Worm (Caenorhabditis elegans) whole organism, young adult: Measurements from ENCODE around the gene nhr-219.

ENCODE experiments used
- B0035.1 ChIP-seq: sonication (generic microtip); optimal IDR thresholded peaks from 2 replicates; lab custom pipeline; 2016; ENCODE audit warnings: missing genetic modification characterization, mild to moderate bottlenecking, missing compliant biosample characterization, missing genotype, missing genetic modification reagents
- D2030.7 ChIP-seq: fragments of 200-800 bp; sonication (Bioruptor generic); IDR thresholded peaks from 2 replicates; pipeline ENCODE4 v1.3.6; 2022; ENCODE audit warnings: missing genetic modification reagents, missing genetic modification characterization, missing compliant biosample characterization
- F22D6.2 ChIP-seq: sonication (generic microtip); optimal IDR thresholded peaks from 2 replicates; lab custom pipeline; 2016; ENCODE audit warnings: mild to moderate bottlenecking, missing genetic modification characterization, missing compliant biosample characterization
- F49E8.2 ChIP-seq: sonication (generic microtip); optimal IDR thresholded peaks from 3 replicates; lab custom pipeline; 2017; ENCODE audit warnings: missing genetic modification characterization, mild to moderate bottlenecking, missing compliant biosample characterization, antibody characterized with exemption, moderate library complexity; ENCODE audit not compliant: insufficient read depth
- F52B5.7 ChIP-seq: sonication (generic microtip); optimal IDR thresholded peaks from 2 replicates; lab custom pipeline; 2016; ENCODE audit warnings: mild to moderate bottlenecking, missing genetic modification characterization, missing compliant biosample characterization
- T26A5.8 ChIP-seq: sonication (generic microtip); optimal IDR thresholded peaks from 2 replicates; lab custom pipeline; 2016; ENCODE audit warnings: missing genetic modification characterization, missing compliant biosample characterization
- Y53G8AR.9 ChIP-seq: fragments of 200-800 bp; sonication (Bioruptor generic); conservative IDR thresholded peaks from 2 replicates; pipeline ENCODE4 v1.3.6; 2022; ENCODE audit warnings: missing genetic modification reagents, missing genetic modification characterization, missing compliant biosample characterization
- Y56A3A.18 ChIP-seq: fragments of 200-800 bp; sonication (Bioruptor generic); IDR thresholded peaks from 2 replicates; pipeline ENCODE4 v1.3.6; 2022; ENCODE audit warnings: missing genetic modification reagents, missing genetic modification characterization, missing compliant biosample characterization
- aptf-2 ChIP-seq: fragments of 200-800 bp; sonication (Bioruptor generic); conservative IDR thresholded peaks from 2 replicates; pipeline ENCODE4 v1.3.6; 2022; ENCODE audit warnings: missing genetic modification reagents, missing genetic modification characterization, missing compliant biosample characterization
- athp-1 ChIP-seq: sonication (generic microtip); optimal IDR thresholded peaks from 2 replicates; lab custom pipeline; 2017; ENCODE audit warnings: mild to moderate bottlenecking, missing genetic modification characterization, missing compliant biosample characterization
- cebp-2 ChIP-seq: fragments of 200-800 bp; sonication (Bioruptor generic); IDR thresholded peaks from 2 replicates; pipeline ENCODE4 v1.3.6; 2022; ENCODE audit warnings: missing genetic modification characterization, missing compliant biosample characterization
- ceh-40 ChIP-seq: fragments of 200-800 bp; sonication (Bioruptor generic); IDR thresholded peaks from 2 replicates; pipeline ENCODE4 v1.3.6; 2022; ENCODE audit warnings: missing genetic modification characterization, missing compliant biosample characterization
- ceh-79 ChIP-seq: sonication (generic microtip); optimal IDR thresholded peaks from 2 replicates; lab custom pipeline; 2017; ENCODE audit warnings: mild to moderate bottlenecking, missing genetic modification characterization, missing compliant biosample characterization
- dox-1 ChIP-seq: fragments of 200-800 bp; sonication (Bioruptor generic); IDR thresholded peaks from 2 replicates; pipeline ENCODE4 v1.3.6; 2022; ENCODE audit warnings: missing genetic modification reagents, missing genetic modification characterization, missing compliant biosample characterization
- efl-1 ChIP-seq: fragments of 150-350 bp; optimal IDR thresholded peaks from 2 replicates; lab custom pipeline; 2014; ENCODE audit warnings: missing biosample characterization, missing genetic modification reagents, missing genetic modification characterization
- fkh-3 ChIP-seq: sonication (generic microtip); optimal IDR thresholded peaks from 2 replicates; lab custom pipeline; 2016; ENCODE audit warnings: mild to moderate bottlenecking, missing genetic modification characterization, missing compliant biosample characterization
- hsf-1 ChIP-seq: fragments of 200-800 bp; sonication (Bioruptor generic); IDR thresholded peaks from 2 replicates; pipeline ENCODE4 v1.3.6; 2022; ENCODE audit warnings: missing genetic modification reagents, missing genetic modification characterization, missing compliant biosample characterization
- let-526 ChIP-seq: fragments of 200-800 bp; sonication (Bioruptor generic); IDR thresholded peaks from 2 replicates; pipeline ENCODE4 v1.3.6; 2022; ENCODE audit warnings: missing genetic modification reagents, missing genetic modification characterization, missing compliant biosample characterization
- lin-26 ChIP-seq: fragments of 200-800 bp; sonication (Bioruptor generic); IDR thresholded peaks from 2 replicates; pipeline ENCODE4 v1.3.6; 2022; ENCODE audit warnings: missing genetic modification reagents, missing genetic modification characterization, missing compliant biosample characterization
- lir-1 ChIP-seq: fragments of 200-800 bp; sonication (Bioruptor generic); conservative IDR thresholded peaks from 2 replicates; pipeline ENCODE4 v1.3.6; 2022; ENCODE audit warnings: missing genetic modification reagents, missing genetic modification characterization, missing compliant biosample characterization
- madf-3 ChIP-seq: fragments of 200-800 bp; sonication (Bioruptor generic); IDR thresholded peaks from 2 replicates; pipeline ENCODE4 v1.3.6; 2022; ENCODE audit warnings: missing genetic modification reagents, missing genetic modification characterization, missing compliant biosample characterization
- madf-6 ChIP-seq: fragments of 200-800 bp; sonication (Bioruptor generic); IDR thresholded peaks from 2 replicates; pipeline ENCODE4 v1.3.6; 2022; ENCODE audit warnings: missing genetic modification reagents, missing genetic modification characterization, missing compliant biosample characterization
- mel-28 ChIP-seq: sonication (generic microtip); optimal IDR thresholded peaks from 2 replicates; lab custom pipeline; 2016; ENCODE audit warnings: borderline replicate concordance, mild to moderate bottlenecking, missing genetic modification characterization, missing compliant biosample characterization
- nfya-1 ChIP-seq: sonication (generic microtip); optimal IDR thresholded peaks from 2 replicates; lab custom pipeline; 2017; ENCODE audit warnings: antibody characterized with exemption, missing compliant biosample characterization, missing genetic modification characterization, borderline replicate concordance; ENCODE audit not compliant: insufficient read depth
- nhr-27 ChIP-seq: fragments of 200-800 bp; sonication (Bioruptor generic); optimal IDR thresholded peaks from 2 replicates; lab custom pipeline; 2018; ENCODE audit warnings: mild to moderate bottlenecking, missing genetic modification characterization, moderate library complexity, missing compliant biosample characterization
- pha-4 ChIP-seq: fragments of 150-350 bp; sonication (generic microtip); optimal IDR thresholded peaks from 2 replicates; lab custom pipeline; 2014; ENCODE audit warnings: missing biosample characterization, missing genetic modification reagents, missing genetic modification characterization
- rcor-1 ChIP-seq: fragments of 200-800 bp; sonication (Bioruptor generic); IDR thresholded peaks from 2 replicates; pipeline ENCODE4 v1.3.6; 2022; ENCODE audit warnings: missing genetic modification reagents, missing genetic modification characterization, missing compliant biosample characterization
- tbp1 ChIP-seq: fragments of 200-800 bp; sonication (Bioruptor generic); optimal IDR thresholded peaks from 2 replicates; lab custom pipeline; 2018; ENCODE audit warnings: mild to moderate bottlenecking, missing genetic modification characterization, missing compliant biosample characterization
- unc-130 ChIP-seq: sonication (generic microtip); optimal IDR thresholded peaks from 2 replicates; lab custom pipeline; 2016; ENCODE audit warnings: missing genetic modification reagents, missing genetic modification characterization, missing compliant biosample characterization
- zfh-2 ChIP-seq: fragments of 200-800 bp; sonication (Bioruptor generic); conservative IDR thresholded peaks from 2 replicates; pipeline ENCODE4 v1.3.6; 2022; ENCODE audit warnings: missing genetic modification reagents, missing genetic modification characterization, missing compliant biosample characterization
- zim-3 ChIP-seq: sonication (generic microtip); optimal IDR thresholded peaks from 2 replicates; lab custom pipeline; 2017; ENCODE audit warnings: mild to moderate bottlenecking, missing genetic modification characterization, moderate library complexity, missing compliant biosample characterization
- ztf-25 ChIP-seq: fragments of 200-800 bp; sonication (Bioruptor generic); IDR thresholded peaks from 2 replicates; pipeline ENCODE4 v1.3.6; 2022; ENCODE audit warnings: missing genetic modification reagents, missing genetic modification characterization, missing compliant biosample characterization
- ztf-6 ChIP-seq: fragments of 200-800 bp; sonication (Bioruptor generic); IDR thresholded peaks from 2 replicates; pipeline ENCODE4 v1.3.6; 2022; ENCODE audit warnings: missing genetic modification reagents, missing genetic modification characterization, missing compliant biosample characterization

nhr-219 gene

DNA sequence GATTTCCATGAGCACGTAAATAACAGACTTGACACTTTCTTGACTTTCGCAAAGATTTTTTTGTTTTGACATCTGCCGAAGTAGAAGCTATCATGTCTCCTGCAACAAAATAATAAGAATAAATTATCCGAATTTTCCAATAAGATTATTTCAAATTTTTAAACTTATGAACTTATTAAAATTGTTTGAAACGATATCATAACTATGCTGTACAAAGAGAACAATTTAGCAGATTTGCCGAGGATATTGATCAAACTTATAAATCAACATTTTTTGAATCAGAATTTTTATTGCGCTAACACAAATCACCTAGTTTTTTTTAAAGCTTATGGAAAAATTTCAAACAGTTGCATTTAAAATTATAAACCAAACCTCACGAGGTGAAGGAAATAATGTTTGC is 6.3 kb upstream of the nhr-219 start, which contains the start of gene nhr-195 (continued):
- TF ChIP-seq hsf-1 (GFP tag; lab: Robert Waterston, UW) (no peak), aptf-2 (no peak), nhr-27 (tag; lab: Kevin White, UChicago) (no peak)

DNA sequence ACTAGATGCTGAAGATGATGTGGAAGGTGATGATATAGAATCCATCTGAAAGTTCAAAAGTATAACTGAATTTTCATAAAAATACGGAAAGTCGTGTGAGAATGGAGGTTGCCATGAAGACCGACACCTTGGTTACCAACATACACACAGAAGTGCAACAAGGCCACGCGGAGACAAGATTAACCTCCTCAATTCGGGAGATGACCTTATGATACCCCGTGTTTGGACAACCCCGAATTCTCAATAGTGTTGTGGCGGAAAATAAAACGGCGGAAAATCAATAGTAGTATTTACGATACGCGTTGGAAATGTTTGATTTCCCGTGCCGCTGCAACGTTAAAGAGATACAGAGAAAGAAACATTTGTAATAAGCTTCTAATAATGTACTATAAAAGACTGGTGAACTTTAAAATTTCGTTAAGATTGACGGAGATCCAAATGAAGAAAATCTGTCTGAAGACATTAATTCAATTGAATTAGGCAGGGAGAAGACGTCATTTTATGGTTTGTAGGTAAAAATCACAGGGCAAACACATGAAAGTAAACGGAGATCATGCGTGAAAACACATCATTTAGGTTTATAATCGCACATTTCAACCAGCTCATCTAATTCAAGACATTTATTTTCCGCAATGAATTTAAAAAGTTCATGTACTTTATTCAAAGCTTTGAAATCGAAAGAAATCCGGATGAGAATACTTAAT is 1.8 kb downstream of the nhr-219 start, which contains the start of gene nhr-44:
nhr-44 (minus strand) TSS at position 51 of the 704 bp plus-strand sequence.
- no peak for TF ChIP-seq nfya-1
- no peak for TF ChIP-seq lir-1 (GFP tag; lab: Robert Waterston, UW)
- TF ChIP-seq unc-130 (GFP tag; lab: Kevin White, UChicago): no peak
- TF ChIP-seq tbp1 (GFP tag; lab: Kevin White, UChicago): no peak
- TF ChIP-seq ztf-6 (GFP tag; lab: Robert Waterston, UW): no peak
- TF ChIP-seq T26A5.8: no peak
- TF ChIP-seq ceh-79 (tag; lab: Kevin White, UChicago): no peak
- no peak for TF ChIP-seq efl-1 (GFP tag; lab: Kevin White, UChicago)
- TF ChIP-seq zim-3: no peak
- TF ChIP-seq, all 124 proteins: peak for 0

DNA sequence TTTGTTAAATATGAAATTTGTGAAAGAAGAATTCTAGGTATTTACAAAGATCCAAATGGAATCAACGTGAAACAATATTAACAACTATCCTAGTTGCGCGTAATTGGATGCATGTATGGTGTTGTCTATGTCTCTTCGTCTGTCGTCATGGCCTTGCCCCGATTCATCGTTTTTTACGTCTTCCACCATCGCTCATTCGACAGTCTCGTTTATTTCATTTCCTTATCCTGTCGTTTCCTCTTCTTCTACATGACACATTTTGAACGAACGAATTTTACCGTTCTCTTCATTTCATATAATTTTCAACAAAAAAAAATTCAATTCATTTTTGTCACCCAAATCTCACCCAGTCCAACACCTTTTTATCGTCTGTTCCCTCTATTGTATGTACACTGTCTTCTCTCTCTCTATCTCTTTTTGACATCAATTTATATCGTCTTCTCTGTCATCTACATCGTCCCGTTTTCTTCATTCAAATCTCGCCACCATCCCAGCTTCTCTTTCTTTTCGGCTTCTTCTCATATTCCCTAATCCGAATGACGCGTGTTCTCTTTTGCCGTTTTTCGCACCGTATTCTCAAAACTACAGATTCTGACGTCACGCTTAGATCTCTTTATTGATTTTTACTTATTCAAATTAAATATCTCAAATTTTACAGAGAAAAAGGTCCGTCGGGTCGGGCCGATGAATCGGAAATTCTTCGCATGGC is 9.4 kb downstream of the nhr-219 start, which contains the start of gene ttc-17:
ttc-17 (plus strand) TSS at position 659 of the 709 bp plus-strand sequence.
- TF ChIP-seq mel-28 (tag; lab: Kevin White, UChicago) (no peak), F22D6.2 (tag; lab: Kevin White, UChicago) (no peak), let-526 (GFP tag; lab: Robert Waterston, UW) (no peak), pha-4 (tag; lab: Kevin White, UChicago) (no peak), ztf-25 (GFP tag; lab: Robert Waterston, UW) (no peak), dox-1 (GFP tag; lab: Robert Waterston, UW) (no peak), ceh-40 (GFP tag; lab: Robert Waterston, UW) (no peak), Y56A3A.18 (GFP tag; lab: Robert Waterston, UW) (0 out of 2 replicates have a peak, but pooled peaks have one; percentile 61), B0035.1 (tag; lab: Kevin White, UChicago) (no peak), fkh-3 (tag; lab: Kevin White, UChicago) (no peak), efl-1 (GFP tag; lab: Kevin White, UChicago) (no peak), ztf-6 (GFP tag; lab: Robert Waterston, UW) (no peak), Y53G8AR.9 (GFP tag; lab: Robert Waterston, UW) (peak; percentile 50; the same call in 1 of the 2 replicates), madf-6 (GFP tag; lab: Robert Waterston, UW) (no peak), unc-130 (GFP tag; lab: Kevin White, UChicago) (no peak), cebp-2 (GFP tag; lab: Robert Waterston, UW) (no peak), F52B5.7 (tag; lab: Kevin White, UChicago) (peak; percentile 26)

DNA sequence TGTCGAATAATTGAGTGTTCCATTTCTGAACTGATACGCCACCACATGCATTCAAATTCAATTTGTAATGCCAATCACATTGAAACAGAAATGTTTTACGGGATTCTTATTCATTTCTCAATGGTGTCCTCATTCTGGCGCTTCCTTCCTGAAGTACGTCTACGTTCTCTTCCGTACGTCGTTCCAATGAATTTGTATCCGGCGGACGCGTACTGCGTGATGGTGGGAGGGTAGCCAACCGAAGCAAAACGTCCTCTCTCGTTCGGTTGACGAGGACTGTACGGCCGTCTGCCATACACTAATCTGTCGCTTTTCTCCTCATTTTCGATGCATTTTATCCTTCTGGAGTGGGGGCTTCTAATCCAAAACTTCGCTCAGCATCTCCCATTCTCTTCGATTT is 16.1 kb downstream of the nhr-219 start:
- TF ChIP-seq lin-26 (GFP tag; lab: Robert Waterston, UW) (no peak), F49E8.2 (tag; lab: Kevin White, UChicago) (no peak), rcor-1 (GFP tag; lab: Robert Waterston, UW) (0 out of 2 replicates have a peak, but pooled peaks have one; percentile 28), athp-1 (tag; lab: Kevin White, UChicago) (no peak), madf-3 (GFP tag; lab: Robert Waterston, UW) (0 out of 2 replicates have a peak, but pooled peaks have one; percentile 9), D2030.7 (0 out of 2 replicates have a peak, but pooled peaks have one; percentile 17), zfh-2 (0 out of 2 replicates have a peak, but pooled peaks have one; percentile 10)
- TF ChIP-seq, all 124 proteins: peak for 4
